Worm (Caenorhabditis elegans): ENCODE measurements around the gene scrm-5.

ce11 chrIV:4144784-4145183 lies 17.4 kb upstream of the scrm-5 start, which contains the start of gene R07C12.3:
- TF ChIP-seq flt-1 (GFP tag; IDR thresholded peaks at IDR 0.05) (no peak), ref-1 (GFP tag; conservative IDR thresholded peaks at IDR 0.05) (no peak), tab-1 (GFP tag; IDR thresholded peaks at IDR 0.05) (no peak), med-1 (GFP tag; optimal IDR thresholded peaks at IDR 0.05; ENCODE audit: insufficient read depth) (no peak), ztf-29 (GFP tag; IDR thresholded peaks at IDR 0.05) (no peak), T22C8.4 (GFP tag; IDR thresholded peaks at IDR 0.05) (no peak)
